Fruit fly (Drosophila melanogaster): ENCODE results near the gene b.

b gene

dm6 chr2L:13833058-13833457 lies 12.0 kb downstream of the b start, which contains the start of the genes GatC, PolG2 and Polr2C (continued):
- peak; percentile 13 for TF ChIP-seq gro (GFP tag; optimal IDR thresholded peaks at IDR 0.05)
- TF ChIP-seq CG13624 (GFP tag; optimal IDR thresholded peaks at IDR 0.05): peak; percentile 36
- peak; percentile 65 for TF ChIP-seq grau (tag; optimal IDR thresholded peaks at IDR 0.05)
- peak; percentile 80 for TF ChIP-seq Dref (GFP tag; IDR thresholded peaks at IDR 0.05)
- peak; percentile 27 for TF ChIP-seq Atf-2 (GFP tag; optimal IDR thresholded peaks at IDR 0.05)
- no peak for TF ChIP-seq CG11093 (GFP tag; IDR thresholded peaks at IDR 0.05)
- TF ChIP-seq CrebB (tag; optimal IDR thresholded peaks at IDR 0.05): no peak
- TF ChIP-seq Hand (GFP tag; optimal IDR thresholded peaks at IDR 0.05): no peak
- peak; percentile 62 for TF ChIP-seq CG13775 (GFP tag; optimal IDR thresholded peaks at IDR 0.05)
- TF ChIP-seq cg (GFP tag; optimal IDR thresholded peaks at IDR 0.05): no peak
- TF ChIP-seq hth (optimal IDR thresholded peaks at IDR 0.05): no peak
- TF ChIP-seq aop (GFP tag; IDR thresholded peaks at IDR 0.05): no peak
- peak; percentile 60 for TF ChIP-seq CG3838 (GFP tag; optimal IDR thresholded peaks at IDR 0.05)
- TF ChIP-seq Scr (GFP tag; IDR thresholded peaks at IDR 0.05; ENCODE audit: partially characterized antibody): peak; percentile 79
- peak; percentile 52 for TF ChIP-seq sug (tag; optimal IDR thresholded peaks at IDR 0.05)
- TF ChIP-seq CG4730 (GFP tag; IDR thresholded peaks at IDR 0.05): no peak
- TF ChIP-seq pho (GFP tag; optimal IDR thresholded peaks at IDR 0.05): peak; percentile 5
- TF ChIP-seq CG18011 (GFP tag; optimal IDR thresholded peaks at IDR 0.05): peak; percentile 97
- no peak for TF ChIP-seq CG6254 (GFP tag; optimal IDR thresholded peaks at IDR 0.05)
- TF ChIP-seq Nf-YB (GFP tag; optimal IDR thresholded peaks at IDR 0.05): no peak
- no peak for TF ChIP-seq caup (GFP tag; optimal IDR thresholded peaks at IDR 0.05; ENCODE audit: severe bottlenecking)
- no peak for TF ChIP-seq sd (tag; optimal IDR thresholded peaks at IDR 0.05)
- TF ChIP-seq pan (optimal IDR thresholded peaks at IDR 0.05): no peak
- no peak for TF ChIP-seq pan (GFP tag; optimal IDR thresholded peaks at IDR 0.05 in 1 of 2, IDR thresholded peaks at IDR 0.05 in 1 of 2)
- TF ChIP-seq dmrt11E (tag; optimal IDR thresholded peaks at IDR 0.05): peak; percentile 22
- no peak for TF ChIP-seq dm (GFP tag; optimal IDR thresholded peaks at IDR 0.05)
- TF ChIP-seq CG5245 (GFP tag; optimal IDR thresholded peaks at IDR 0.05): no peak
- no peak for TF ChIP-seq CG7271 (tag; optimal IDR thresholded peaks at IDR 0.05)
- TF ChIP-seq CG42726 (GFP tag; IDR thresholded peaks at IDR 0.05; ENCODE audit: partially characterized antibody): peak; percentile 6; the same call in 1 of the 2 replicates
- TF ChIP-seq Hsf (GFP tag; optimal IDR thresholded peaks at IDR 0.05): peak; percentile 37
- no peak for TF ChIP-seq CG11085 (GFP tag; IDR thresholded peaks at IDR 0.05)
- TF ChIP-seq CG12942 (GFP tag; optimal IDR thresholded peaks at IDR 0.05): peak; percentile 11
- no peak for TF ChIP-seq CG8281 (tag; optimal IDR thresholded peaks at IDR 0.05)
- no peak for TF ChIP-seq sens-2 (GFP tag; IDR thresholded peaks at IDR 0.05)
- peak; percentile 31; the same call in 1 of the 2 replicates for TF ChIP-seq H2.0 (GFP tag; IDR thresholded peaks at IDR 0.05)
- no peak for TF ChIP-seq CG1832 (GFP tag; optimal IDR thresholded peaks at IDR 0.05)
- TF ChIP-seq bab2 (GFP tag; optimal IDR thresholded peaks at IDR 0.05): peak; percentile 41
- no peak for TF ChIP-seq Ravus (GFP tag; IDR thresholded peaks at IDR 0.05)
- peak; percentile 79; the same call in 2 of the 3 replicates for TF ChIP-seq Opbp (GFP tag; IDR thresholded peaks at IDR 0.05; ENCODE audit: partially characterized antibody)
- TF ChIP-seq CG12071 (GFP tag; optimal IDR thresholded peaks at IDR 0.05): no peak
- no peak for TF ChIP-seq ac (GFP tag; optimal IDR thresholded peaks at IDR 0.05)
- peak; percentile 82 for TF ChIP-seq MBD-R2 (GFP tag; IDR thresholded peaks at IDR 0.05)
- TF ChIP-seq CG17568 (GFP tag; optimal IDR thresholded peaks at IDR 0.05): no peak
- TF ChIP-seq CG8478 (optimal IDR thresholded peaks at IDR 0.05): no peak
- no peak for TF ChIP-seq corto (GFP tag; optimal IDR thresholded peaks at IDR 0.05)
- TF ChIP-seq NC2α (GFP tag; optimal IDR thresholded peaks at IDR 0.05): no peak
- no peak for TF ChIP-seq CTCF (GFP tag; optimal IDR thresholded peaks at IDR 0.05)
- no peak for TF ChIP-seq pita (GFP tag; optimal IDR thresholded peaks at IDR 0.05)
- TF ChIP-seq sisA (GFP tag; IDR thresholded peaks at IDR 0.05): no peak
- no peak for TF ChIP-seq TFAM (GFP tag; optimal IDR thresholded peaks at IDR 0.05)
- peak; percentile 77 for TF ChIP-seq Sin3A (optimal IDR thresholded peaks at IDR 0.05)
- no peak for TF ChIP-seq ro (GFP tag; IDR thresholded peaks at IDR 0.05)
- no peak for TF ChIP-seq psq (GFP tag; optimal IDR thresholded peaks at IDR 0.05)

All from whole organism, embryonic.